Fruit fly (Drosophila melanogaster): Measurements from ENCODE around the gene LSm3.

LSm3 gene

DNA sequence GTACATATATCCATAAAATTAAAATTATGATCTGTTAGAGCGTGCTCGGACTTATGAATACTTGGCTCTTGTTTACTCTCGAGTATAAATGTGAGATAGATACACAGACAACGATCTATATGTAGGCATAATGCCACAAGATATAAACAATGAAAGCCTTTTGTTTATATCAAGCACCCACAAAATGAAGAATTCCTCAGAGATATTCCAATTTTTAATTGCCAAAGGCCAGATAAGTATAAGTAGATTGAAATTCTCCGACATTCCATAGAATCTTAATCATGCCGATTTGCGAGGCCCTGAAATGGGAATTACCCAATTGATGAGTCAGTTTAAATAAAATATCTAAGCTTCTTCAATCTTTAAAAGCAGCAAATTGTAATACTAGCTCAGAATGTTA is 25.8 kb downstream of the LSm3 start:
- no peak for TF ChIP-seq noc (tag; optimal IDR thresholded peaks at IDR 0.05)

DNA sequence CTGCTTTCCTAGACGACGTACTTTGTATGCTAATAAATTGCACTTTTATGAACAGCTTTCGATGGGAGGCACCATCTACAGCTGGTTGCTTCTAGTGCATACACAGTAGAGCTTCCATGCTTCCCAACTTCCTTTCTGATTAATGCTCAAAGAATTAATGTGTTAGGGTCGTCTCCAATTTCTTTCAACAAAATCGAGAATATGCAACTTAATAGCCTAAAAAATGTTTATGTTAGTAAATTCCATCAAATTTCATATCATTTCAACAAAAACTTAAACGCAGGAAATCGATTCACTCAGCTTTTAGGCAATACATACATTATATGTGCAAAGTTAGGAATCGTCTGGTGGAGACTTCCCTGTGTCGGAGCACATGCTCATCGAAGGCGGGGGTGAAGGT is 28.1 kb downstream of the LSm3 start:
- TF ChIP-seq noc (tag; optimal IDR thresholded peaks at IDR 0.05), result no peak

DNA sequence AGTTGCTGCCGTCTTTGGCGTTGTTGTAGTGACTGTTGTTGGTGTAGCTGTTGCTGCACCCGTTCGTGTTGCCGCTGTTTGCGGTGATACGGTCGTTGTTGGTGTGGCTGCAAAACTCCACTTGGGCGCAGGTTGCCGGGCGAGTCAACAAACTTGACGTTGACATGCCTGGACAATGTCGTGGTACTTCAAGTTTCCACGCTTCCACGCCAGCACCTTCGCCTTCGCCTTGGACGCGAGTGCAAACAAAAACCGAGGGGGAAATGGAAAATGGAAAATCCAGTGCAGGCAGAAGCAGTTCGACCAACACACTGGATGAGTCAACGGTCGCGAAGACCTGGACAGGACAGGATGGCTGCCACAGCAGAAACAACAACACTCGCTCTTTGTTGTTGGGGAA is 28.6 kb downstream of the LSm3 start:
- no peak for TF ChIP-seq noc (tag; optimal IDR thresholded peaks at IDR 0.05)

DNA sequence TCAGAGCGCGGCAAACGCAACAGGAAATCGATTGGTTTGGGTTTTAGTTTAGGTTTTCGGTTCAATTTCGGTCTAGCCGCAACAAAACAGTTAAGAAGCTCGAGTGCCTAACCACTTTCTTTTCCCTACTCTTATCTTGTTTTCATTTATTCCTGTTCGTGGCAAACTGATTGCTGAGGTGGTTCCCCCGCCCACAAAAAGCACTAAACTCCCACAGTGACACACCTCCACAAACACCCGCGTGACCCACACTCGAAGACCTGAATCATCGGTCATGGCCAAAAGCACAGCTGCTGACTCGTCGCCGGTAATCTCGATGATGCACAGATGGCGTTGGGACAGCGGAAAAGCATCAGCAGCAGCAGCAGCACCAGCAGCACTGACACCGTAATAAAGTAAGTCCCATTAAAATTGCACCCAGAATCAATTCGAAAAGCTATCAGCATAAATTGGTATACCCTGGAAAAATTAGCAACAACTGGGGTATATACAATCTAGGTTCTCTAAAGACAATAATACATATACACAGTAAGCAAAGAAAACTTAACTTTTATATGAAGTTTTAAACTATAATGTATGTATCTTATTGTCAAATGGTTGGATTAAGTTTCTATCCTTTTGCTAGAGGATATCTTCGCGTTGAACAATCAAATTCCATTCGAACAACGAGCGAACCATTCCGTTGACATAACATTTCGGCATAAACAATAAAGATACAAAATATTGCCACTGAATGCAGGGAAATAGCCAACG is 29.8 kb downstream of the LSm3 start:
- TF ChIP-seq noc (tag; optimal IDR thresholded peaks at IDR 0.05), result no peak

DNA sequence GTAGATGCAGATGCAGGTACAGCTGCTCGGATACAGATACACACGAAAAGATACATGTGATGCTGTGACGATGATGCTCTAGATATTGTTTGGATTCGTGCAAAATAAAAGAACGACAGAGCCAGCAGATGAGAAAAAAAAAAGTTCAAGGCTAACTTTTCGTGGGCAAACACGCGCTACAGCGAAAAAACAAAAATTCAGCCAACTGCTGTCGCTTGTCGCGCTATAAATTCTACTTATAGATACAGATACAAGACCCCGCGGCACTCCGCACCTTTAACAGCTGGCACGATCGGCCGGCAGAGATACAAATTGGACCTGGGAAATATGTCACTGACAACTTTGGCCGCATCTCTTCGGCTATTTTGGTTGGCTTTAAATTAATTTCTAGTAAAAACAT is 30.4 kb downstream of the LSm3 start:
- TF ChIP-seq noc (tag; optimal IDR thresholded peaks at IDR 0.05), result no peak

DNA sequence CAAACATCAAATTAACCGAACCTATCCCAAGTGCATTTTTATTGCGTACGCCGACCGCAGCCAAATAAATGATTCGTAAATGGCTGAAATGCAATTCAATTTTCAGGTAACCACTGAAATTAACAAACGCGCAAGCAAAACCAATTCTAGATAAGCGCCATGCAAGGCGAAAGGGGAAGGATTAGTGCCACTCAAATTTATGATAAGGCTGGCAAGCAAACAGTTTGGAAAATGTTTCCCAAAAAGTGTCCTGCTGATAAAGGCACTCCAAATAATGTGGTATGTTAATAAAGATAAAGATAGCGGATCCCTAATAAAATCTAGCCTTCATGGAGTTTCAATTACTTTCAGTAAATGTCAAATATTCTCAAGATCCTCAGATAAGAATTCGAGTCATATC is 31.2 kb downstream of the LSm3 start:
- TF ChIP-seq noc (tag; optimal IDR thresholded peaks at IDR 0.05), result no peak

DNA sequence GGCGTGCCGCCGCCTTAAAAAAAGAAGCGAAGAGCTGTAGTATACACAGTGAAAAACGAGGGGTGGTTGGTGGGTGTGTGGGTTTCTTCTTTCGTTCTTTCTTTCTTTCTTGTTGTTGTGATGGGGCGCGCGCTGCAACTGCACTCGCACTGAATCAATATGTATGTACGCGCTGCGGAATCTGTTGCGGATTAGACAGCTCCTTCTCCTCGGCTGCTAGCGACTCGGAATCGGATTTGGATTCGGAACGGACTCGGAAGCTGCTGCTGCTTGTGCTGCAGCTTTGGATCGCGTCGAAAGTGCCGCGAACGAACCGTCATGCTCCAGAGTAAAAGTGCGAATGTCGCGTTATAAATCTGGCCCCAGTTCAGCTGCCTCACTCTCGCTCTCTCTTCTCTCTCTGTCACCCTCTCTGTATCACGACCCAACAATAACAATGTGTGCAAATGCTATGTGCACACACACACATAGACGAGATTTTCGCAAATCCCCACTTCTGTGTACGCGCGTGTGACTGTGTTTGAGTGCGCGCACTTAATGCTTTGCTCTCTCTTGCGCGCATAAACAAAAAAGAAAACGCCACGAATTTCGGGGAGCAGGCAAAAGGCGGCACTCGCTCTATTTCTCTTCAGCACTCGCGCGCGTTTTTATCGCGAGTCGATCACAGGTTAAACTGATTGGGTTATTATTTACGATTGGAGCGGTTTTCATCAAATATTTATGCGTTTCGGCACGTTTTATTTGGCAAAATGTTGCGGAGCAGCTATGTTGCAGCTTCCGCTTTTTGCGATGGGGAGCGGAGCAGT is 35.2 kb downstream of the LSm3 start:
- TF ChIP-seq noc (tag; optimal IDR thresholded peaks at IDR 0.05), result peak; percentile 14

DNA sequence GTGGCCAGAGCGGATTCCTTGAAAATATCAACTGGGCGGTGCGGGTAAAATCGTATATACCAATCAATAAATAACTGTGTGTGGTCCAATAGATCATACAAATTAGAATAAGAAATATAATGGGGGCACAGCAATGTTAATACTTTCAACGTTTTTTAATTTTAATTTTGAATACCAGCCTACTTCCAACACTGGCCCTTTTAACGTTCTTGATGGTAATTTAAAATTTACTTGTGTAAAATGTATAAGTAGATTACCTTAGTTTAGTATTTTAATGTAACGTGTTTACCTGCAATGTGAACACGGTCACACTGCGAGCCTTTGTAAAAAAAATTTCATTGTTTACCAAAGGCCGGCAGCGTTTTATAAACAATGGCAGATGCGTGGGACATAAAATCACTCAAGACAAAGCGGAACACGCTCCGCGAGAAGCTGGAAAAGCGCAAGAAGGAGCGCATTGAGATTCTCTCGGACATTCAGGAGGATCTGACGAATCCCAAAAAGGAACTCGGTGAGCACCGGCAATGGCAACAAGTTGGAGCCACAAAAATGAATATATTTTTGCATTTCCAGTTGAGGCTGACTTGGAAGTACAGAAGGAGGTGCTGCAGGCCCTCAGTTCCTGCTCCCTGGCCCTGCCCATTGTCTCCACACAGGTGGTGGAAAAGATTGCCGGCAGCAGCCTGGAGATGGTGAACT is 35.9 kb downstream of the LSm3 start, which contains the start of the genes KrT95D and Mettl3:
KrT95D (minus strand) TSS at position 3 of the 699 bp plus-strand sequence.
Mettl3 (plus strand) TSS at position 333 of the 699 bp plus-strand sequence.
- TF ChIP-seq noc (tag; optimal IDR thresholded peaks at IDR 0.05), result no peak

DNA sequence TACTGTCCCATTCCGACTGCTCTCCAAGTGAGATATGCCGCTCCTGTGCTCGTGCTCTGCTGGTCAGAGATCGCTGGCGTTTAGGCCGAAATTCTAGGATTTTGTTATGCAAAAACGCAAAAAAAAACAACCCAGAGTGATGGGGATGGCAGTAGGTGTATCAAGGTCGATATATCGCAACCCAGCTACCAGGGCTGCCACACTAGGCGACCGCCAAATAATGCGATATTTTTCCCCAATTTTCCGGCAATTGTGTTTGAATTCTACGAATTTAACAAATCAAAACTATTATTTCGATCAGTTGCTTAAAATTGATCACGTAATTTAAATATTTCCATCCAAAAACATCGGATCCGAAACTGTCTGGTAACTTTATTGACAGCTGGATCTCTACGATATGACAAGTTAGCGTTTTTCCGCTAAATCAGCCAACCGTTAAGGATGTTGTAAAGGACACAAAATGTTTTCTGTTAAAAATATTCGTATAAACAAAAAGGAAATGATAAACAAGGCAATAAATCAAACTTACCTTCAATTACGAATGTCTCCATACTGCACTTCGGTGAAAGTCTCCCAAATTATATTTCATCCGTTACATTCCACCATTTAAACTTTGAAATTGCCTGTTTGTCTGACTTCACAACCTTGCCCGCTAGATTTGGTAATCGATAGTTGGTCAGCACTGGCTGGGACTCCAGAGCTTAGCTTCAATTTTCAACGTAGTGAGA is 41.6 kb downstream of the LSm3 start, which contains the start of gene spas:
spas (plus strand) TSS at position 678 of the 728 bp plus-strand sequence.
- TF ChIP-seq noc (tag; optimal IDR thresholded peaks at IDR 0.05), result peak; percentile 10

DNA sequence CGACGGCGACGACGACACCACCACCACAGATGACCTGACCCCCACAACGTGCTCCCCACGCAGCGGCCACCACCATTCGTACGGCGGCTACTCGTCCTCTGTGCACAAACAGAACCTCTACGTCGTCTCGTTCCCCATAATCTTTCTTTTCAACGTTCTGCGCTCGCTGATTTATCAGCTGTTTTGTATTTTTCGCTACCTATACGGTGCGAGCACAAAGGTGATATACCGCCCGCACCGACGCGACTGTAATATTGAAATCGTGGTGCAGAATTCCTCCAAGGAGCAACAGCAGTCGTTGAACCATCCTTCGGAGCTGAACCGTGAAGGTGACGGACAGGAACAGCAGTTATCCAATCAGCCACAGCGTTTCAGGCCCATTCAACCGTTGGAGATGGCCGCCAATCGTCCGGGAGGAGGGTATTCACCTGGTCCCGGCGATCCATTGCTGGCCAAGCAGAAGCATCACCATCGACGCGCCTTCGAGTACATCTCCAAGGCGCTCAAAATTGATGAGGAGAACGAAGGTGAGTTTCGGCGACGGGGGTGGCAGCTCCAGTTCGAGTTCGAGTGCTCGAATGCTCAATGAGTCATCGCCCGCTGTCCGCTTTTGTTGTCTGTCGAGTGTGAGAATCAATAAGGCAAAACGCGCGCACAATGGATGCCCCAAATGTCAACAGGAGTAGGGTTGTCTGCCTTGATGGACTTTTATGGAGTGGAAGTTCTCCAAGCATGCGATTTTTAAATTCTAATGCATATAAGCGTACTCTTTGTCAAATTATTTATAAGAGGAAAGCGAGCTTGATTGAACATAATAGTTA is 42.9 kb downstream of the LSm3 start, which contains the start of gene Miro:
Miro (minus strand) TSS at position 112 of the 821 bp plus-strand sequence.
- no peak for TF ChIP-seq noc (tag; optimal IDR thresholded peaks at IDR 0.05)

All from whole organism, larva.